Fruit fly (Drosophila melanogaster): ENCODE measurements around the gene IP3K2.

DNA sequence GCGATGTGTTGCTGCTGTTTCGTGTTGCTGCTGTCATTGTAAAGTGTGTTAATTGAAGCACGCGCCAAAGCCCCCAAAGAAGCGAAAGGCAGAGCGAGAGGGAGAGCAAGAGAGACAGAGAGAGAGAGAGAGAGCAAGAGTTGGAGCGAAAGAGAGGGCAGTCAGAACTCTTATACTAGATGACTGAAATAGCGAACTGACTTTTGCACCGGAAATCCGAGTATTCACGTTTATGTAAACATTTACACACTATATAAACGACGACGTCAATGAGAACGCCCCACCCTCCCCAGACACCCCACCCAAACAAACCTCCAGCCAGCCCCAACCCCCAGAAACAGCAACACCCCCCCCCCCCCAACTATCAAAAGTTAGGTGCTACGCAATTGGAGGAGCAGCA lies 19.0 kb downstream of the IP3K2 start:
- TF ChIP-seq Asciz (GFP tag; optimal IDR thresholded peaks at IDR 0.05) = no peak
- no peak for TF ChIP-seq nerfin-2 (GFP tag; IDR thresholded peaks at IDR 0.05; ENCODE audit: partially characterized antibody)
- no peak for TF ChIP-seq fd96Cb (tag; optimal IDR thresholded peaks at IDR 0.05)
- no peak for TF ChIP-seq Sry-δ (GFP tag; optimal IDR thresholded peaks at IDR 0.05)
- no peak for TF ChIP-seq cato (GFP tag; optimal IDR thresholded peaks at IDR 0.05; ENCODE audit: borderline replicate concordance)
- no peak for TF ChIP-seq hb (GFP tag; IDR thresholded peaks at IDR 0.05; ENCODE audit: partially characterized antibody)
- TF ChIP-seq CG3407 (GFP tag; optimal IDR thresholded peaks at IDR 0.05) = no peak
- no peak for TF ChIP-seq esg (GFP tag; conservative IDR thresholded peaks at IDR 0.05)
- TF ChIP-seq sc (optimal IDR thresholded peaks at IDR 0.05) = no peak
- TF ChIP-seq sc (GFP tag; optimal IDR thresholded peaks at IDR 0.05) = no peak
- TF ChIP-seq CG1233 (GFP tag; optimal IDR thresholded peaks at IDR 0.05) = no peak
- no peak for TF ChIP-seq ftz-f1 (GFP tag; optimal IDR thresholded peaks at IDR 0.05)

Data from whole organism, embryonic.